Fruit fly (Drosophila melanogaster) whole organism, embryonic: ENCODE data around the gene beag.

Experiments used
- Atf-2 ChIP-seq: fragments of 200-800 bp; sonication (Bioruptor generic); optimal IDR thresholded peaks from 2 replicates; lab custom pipeline; 2016; ENCODE audit warnings: missing biosample characterization, missing genetic modification characterization
- B-H2 ChIP-seq: fragments of 200-800 bp; sonication (Bioruptor generic); optimal IDR thresholded peaks from 2 replicates; lab custom pipeline; 2018; ENCODE audit warnings: missing biosample characterization, mild to moderate bottlenecking, missing genetic modification characterization
- Blimp-1 ChIP-seq: fragments of 200-800 bp; sonication (Bioruptor generic); optimal IDR thresholded peaks from 3 replicates; lab custom pipeline; 2018; ENCODE audit warnings: missing biosample characterization, missing genetic modification characterization, mild to moderate bottlenecking, moderate library complexity, missing genetic modification reagents
- CG10366 ChIP-seq: fragments of 200-800 bp; sonication (Bioruptor generic); IDR thresholded peaks from 2 replicates; pipeline ENCODE4 v1.3.6; 2022; ENCODE audit warnings: missing biosample characterization, missing genetic modification characterization
- CG11456 ChIP-seq: fragments of 200-800 bp; sonication (Bioruptor generic); IDR thresholded peaks from 3 replicates; pipeline ENCODE4 v1.3.6; 2022; ENCODE audit warnings: missing biosample characterization, missing genetic modification characterization
- CG12942 ChIP-seq: fragments of 200-800 bp; sonication (Bioruptor generic); optimal IDR thresholded peaks from 3 replicates; lab custom pipeline; 2016; ENCODE audit warnings: missing biosample characterization, missing genetic modification characterization
- CG13287 ChIP-seq: fragments of 200-800 bp; sonication (Bioruptor generic); IDR thresholded peaks from 2 replicates; pipeline ENCODE4 v1.3.6; 2022; ENCODE audit warnings: missing biosample characterization, missing genetic modification characterization; ENCODE audit not compliant: partially characterized antibody
- CG13296 ChIP-seq: fragments of 200-800 bp; sonication (Bioruptor generic); optimal IDR thresholded peaks from 3 replicates; lab custom pipeline; 2018; ENCODE audit warnings: missing biosample characterization, mild to moderate bottlenecking, missing genetic modification characterization
- CG17186 ChIP-seq: fragments of 200-800 bp; sonication (Bioruptor generic); optimal IDR thresholded peaks from 3 replicates; lab custom pipeline; 2017; ENCODE audit warnings: missing biosample characterization, missing genetic modification reagents, missing genetic modification characterization
- CG18011 ChIP-seq: fragments of 200-800 bp; sonication (Bioruptor generic); optimal IDR thresholded peaks from 2 replicates; lab custom pipeline; 2017; ENCODE audit warnings: missing biosample characterization, missing genetic modification characterization, mild to moderate bottlenecking, moderate library complexity, missing genotype
- CG18619 ChIP-seq: fragments of 200-800 bp; sonication (Bioruptor generic); optimal IDR thresholded peaks from 3 replicates; lab custom pipeline; 2017; ENCODE audit warnings: missing biosample characterization, mild to moderate bottlenecking, missing genetic modification characterization
- CG2712 ChIP-seq: fragments of 200-800 bp; optimal IDR thresholded peaks from 3 replicates; lab custom pipeline; 2019; ENCODE audit warnings: missing biosample characterization, mild to moderate bottlenecking, missing genetic modification characterization, moderate library complexity
- CG30431 ChIP-seq: fragments of 200-800 bp; sonication (Bioruptor generic); optimal IDR thresholded peaks from 2 replicates; lab custom pipeline; 2017; ENCODE audit warnings: missing biosample characterization, missing genetic modification characterization
- CG33213 ChIP-seq: fragments of 200-800 bp; sonication (Bioruptor generic); optimal IDR thresholded peaks from 3 replicates; lab custom pipeline; 2016; ENCODE audit warnings: missing biosample characterization, missing genetic modification characterization
- CG4854 ChIP-seq: fragments of 200-800 bp; sonication (Bioruptor generic); optimal IDR thresholded peaks from 2 replicates; lab custom pipeline; 2016; ENCODE audit warnings: missing biosample characterization, missing genetic modification characterization, inconsistent platforms
- CG7372 ChIP-seq: fragments of 200-800 bp; sonication (Bioruptor generic); IDR thresholded peaks from 2 replicates; pipeline ENCODE4 v1.3.6; 2022; ENCODE audit warnings: missing biosample characterization, missing genetic modification characterization
- CG9609 ChIP-seq: fragments of 200-800 bp; sonication (Bioruptor generic); optimal IDR thresholded peaks from 3 replicates; lab custom pipeline; 2016; ENCODE audit warnings: missing biosample characterization, missing genetic modification characterization
- CG9727 ChIP-seq: fragments of 200-800 bp; sonication (Bioruptor generic); optimal IDR thresholded peaks from 3 replicates; lab custom pipeline; 2017; ENCODE audit warnings: missing biosample characterization, mild to moderate bottlenecking, missing genetic modification characterization
- CkIIα-i1 ChIP-seq: fragments of 200-800 bp; sonication (Bioruptor generic); IDR thresholded peaks from 2 replicates; pipeline ENCODE4 v1.3.6; 2022; ENCODE audit warnings: missing biosample characterization, missing genetic modification characterization
- Fer1 ChIP-seq: fragments of 200-800 bp; sonication (Bioruptor generic); optimal IDR thresholded peaks from 2 replicates; lab custom pipeline; 2017; ENCODE audit warnings: missing biosample characterization, mild to moderate bottlenecking, missing genetic modification characterization
- GATAe ChIP-seq: fragments of 200-800 bp; sonication (Bioruptor generic); conservative IDR thresholded peaks from 2 replicates; pipeline ENCODE4 v1.3.6; 2022; ENCODE audit warnings: missing biosample characterization, missing genetic modification characterization
- HLHmδ ChIP-seq: fragments of 200-800 bp; sonication (Bioruptor generic); optimal IDR thresholded peaks from 2 replicates; lab custom pipeline; 2018; ENCODE audit warnings: missing biosample characterization, mild to moderate bottlenecking, missing genetic modification characterization, moderate library complexity
- HmgD ChIP-seq: fragments of 200-800 bp; sonication (Bioruptor generic); optimal IDR thresholded peaks from 3 replicates; lab custom pipeline; 2016; ENCODE audit warnings: missing biosample characterization, missing genetic modification characterization
- Hr51 ChIP-seq, 2 experiments: fragments of 200-800 bp; sonication (Bioruptor generic); optimal IDR thresholded peaks; 2 replicates in 1 of 2; 3 replicates in 1 of 2; lab custom pipeline; 2016 to 2018; ENCODE audit warnings: missing biosample characterization in 2 of 2, missing genetic modification characterization in 2 of 2, mild to moderate bottlenecking in 1 of 2, moderate library complexity in 1 of 2
- Sry-β ChIP-seq: fragments of 200-800 bp; sonication (Bioruptor generic); optimal IDR thresholded peaks from 2 replicates; lab custom pipeline; 2018; ENCODE audit warnings: missing biosample characterization, mild to moderate bottlenecking, missing genetic modification characterization, moderate library complexity
- TFAM ChIP-seq: fragments of 200-800 bp; sonication (Bioruptor generic); optimal IDR thresholded peaks from 2 replicates; lab custom pipeline; 2017; ENCODE audit warnings: missing biosample characterization, missing genetic modification characterization, inconsistent platforms
- Trl ChIP-seq, 3 experiments: fragments of >200 bp in 2 of 3; fragments of 200-800 bp in 1 of 3; sonication (Bioruptor generic) in 1 of 3; optimal IDR thresholded peaks; 2 replicates in 1 of 3; 3 replicates in 2 of 3; lab custom pipeline; 2016 to 2017; ENCODE audit warnings: missing biosample characterization in 1 of 3, missing genetic modification characterization in 1 of 3
- Vsx1 ChIP-seq: fragments of 200-800 bp; sonication (Bioruptor generic); optimal IDR thresholded peaks from 2 replicates; lab custom pipeline; 2017; ENCODE audit warnings: missing biosample characterization, mild to moderate bottlenecking, missing genetic modification characterization, missing genetic modification reagents
- ara ChIP-seq: fragments of 200-800 bp; sonication (Bioruptor generic); IDR thresholded peaks from 2 replicates; pipeline ENCODE4 v1.3.6; 2022; ENCODE audit warnings: missing biosample characterization, missing genetic modification characterization
- ash1 ChIP-seq: fragments of 200-800 bp; sonication (Bioruptor generic); optimal IDR thresholded peaks from 2 replicates; lab custom pipeline; 2018; ENCODE audit warnings: missing biosample characterization, mild to moderate bottlenecking, missing genetic modification characterization
- bigmax ChIP-seq: fragments of 200-800 bp; sonication (Bioruptor generic); optimal IDR thresholded peaks from 2 replicates; lab custom pipeline; 2018; ENCODE audit warnings: missing biosample characterization, mild to moderate bottlenecking, missing genetic modification characterization
- dysf ChIP-seq: fragments of 200-800 bp; sonication (Bioruptor generic); IDR thresholded peaks from 3 replicates; pipeline ENCODE4 v1.3.6; 2022; ENCODE audit warnings: missing biosample characterization, missing genetic modification characterization
- eyg ChIP-seq: fragments of 200-800 bp; sonication (Bioruptor generic); optimal IDR thresholded peaks from 3 replicates; lab custom pipeline; 2016; ENCODE audit warnings: missing biosample characterization, missing genetic modification characterization
- ftz-f1 ChIP-seq: fragments of 200-800 bp; sonication (Bioruptor generic); optimal IDR thresholded peaks from 2 replicates; lab custom pipeline; 2016; ENCODE audit warnings: missing biosample characterization, missing genetic modification characterization
- gsb-n ChIP-seq: fragments of 200-800 bp; sonication (Bioruptor generic); optimal IDR thresholded peaks from 3 replicates; lab custom pipeline; 2018; ENCODE audit warnings: missing biosample characterization, mild to moderate bottlenecking, missing genetic modification characterization
- hb ChIP-seq: fragments of 200-800 bp; sonication (Bioruptor generic); IDR thresholded peaks from 3 replicates; pipeline ENCODE4 v1.3.6; 2022; ENCODE audit warnings: missing biosample characterization, missing genetic modification characterization; ENCODE audit not compliant: partially characterized antibody
- inv ChIP-seq: fragments of 200-800 bp; sonication (Bioruptor generic); IDR thresholded peaks from 2 replicates; pipeline ENCODE4 v1.3.6; 2022; ENCODE audit warnings: missing biosample characterization, missing genetic modification characterization; ENCODE audit not compliant: partially characterized antibody
- mam ChIP-seq: fragments of 200-800 bp; sonication (Bioruptor generic); optimal IDR thresholded peaks from 3 replicates; lab custom pipeline; 2016; ENCODE audit warnings: missing biosample characterization, missing genetic modification characterization
- row ChIP-seq: fragments of 200-800 bp; sonication (Bioruptor generic); IDR thresholded peaks from 3 replicates; pipeline ENCODE4 v1.3.6; 2022; ENCODE audit warnings: missing biosample characterization, missing genetic modification characterization
- schlank ChIP-seq: fragments of 200-800 bp; sonication (Bioruptor generic); optimal IDR thresholded peaks from 2 replicates; lab custom pipeline; 2018; ENCODE audit warnings: missing biosample characterization, mild to moderate bottlenecking, missing genetic modification characterization
- sens-2 ChIP-seq: fragments of 200-800 bp; sonication (Bioruptor generic); IDR thresholded peaks from 2 replicates; pipeline ENCODE4 v1.3.6; 2022; ENCODE audit warnings: missing biosample characterization, missing genetic modification characterization
- toy ChIP-seq: fragments of 200-800 bp; sonication (Bioruptor generic); IDR thresholded peaks from 2 replicates; pipeline ENCODE4 v1.3.6; 2022; ENCODE audit warnings: missing biosample characterization, missing genetic modification characterization
- trem ChIP-seq: fragments of 200-800 bp; optimal IDR thresholded peaks from 3 replicates; lab custom pipeline; 2019; ENCODE audit warnings: missing biosample characterization, mild to moderate bottlenecking, missing genetic modification characterization, moderate library complexity
- unc-4 ChIP-seq: fragments of 200-800 bp; sonication (Bioruptor generic); IDR thresholded peaks from 2 replicates; pipeline ENCODE4 v1.3.6; 2022; ENCODE audit warnings: missing biosample characterization, missing genetic modification characterization; ENCODE audit not compliant: partially characterized antibody
- zf30C ChIP-seq: fragments of 200-800 bp; sonication (Bioruptor generic); optimal IDR thresholded peaks from 3 replicates; lab custom pipeline; 2018; ENCODE audit warnings: missing biosample characterization, mild to moderate bottlenecking, missing genetic modification characterization

Gene beag

dm6 chr3R:9033619-9034401 is 31.1 kb downstream of the beag start (continued):
- TF ChIP-seq HLHmδ (GFP tag; lab: Kevin White, UChicago) (peak; percentile 40), hb (GFP tag; lab: Robert Waterston, UW) (no peak), schlank (tag; lab: Kevin White, UChicago) (peak; percentile 15), CG2712 (tag; lab: Kevin White, UChicago) (peak; percentile 93), inv (GFP tag; lab: Robert Waterston, UW) (no peak), Vsx1 (GFP tag; lab: Kevin White, UChicago) (peak; percentile 74), TFAM (no peak), CG18011 (GFP tag; lab: Kevin White, UChicago) (peak; percentile 41), mam (GFP tag; lab: Kevin White, UChicago) (peak; percentile 8), CG11456 (no peak), ash1 (peak; percentile 81)

DNA sequence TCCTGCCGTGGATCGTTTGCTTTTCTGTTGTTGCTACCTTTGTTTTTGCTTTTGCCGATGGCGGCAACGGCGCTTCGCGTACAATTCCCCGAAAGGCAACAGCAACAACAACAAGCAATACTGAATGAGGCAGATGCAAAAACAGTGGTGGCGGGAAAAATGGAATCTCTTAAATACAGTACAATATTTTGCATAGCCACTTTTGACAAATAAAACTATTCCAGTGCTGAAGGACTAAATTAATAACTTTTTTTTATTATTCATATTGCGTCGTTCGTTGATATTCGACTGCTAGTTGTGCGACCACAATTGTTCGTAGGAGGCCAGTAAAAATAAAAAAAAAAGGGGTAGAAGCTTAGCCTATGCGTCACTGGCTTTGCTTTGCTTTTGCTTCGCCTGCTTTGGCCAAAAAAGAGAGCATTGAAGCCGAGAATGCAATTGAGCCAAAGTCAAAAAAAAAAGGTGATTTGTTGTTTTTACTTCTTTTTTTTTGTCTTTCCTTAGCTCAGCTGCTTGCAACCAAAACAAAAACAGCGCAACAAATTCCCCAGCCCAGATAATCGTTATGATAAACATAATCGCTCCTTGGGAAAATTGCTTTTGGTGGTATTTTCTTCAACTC is 33.0 kb downstream of the beag start:
- TF ChIP-seq CkIIα-i1 (peak; percentile 79), row (peak; percentile 90), CG2712 (tag; lab: Kevin White, UChicago) (peak; percentile 86), Atf-2 (GFP tag; lab: Kevin White, UChicago) (peak; percentile 55), sens-2 (GFP tag; lab: Robert Waterston, UW) (peak; percentile 83), CG12942 (peak; percentile 80), CG13287 (GFP tag; lab: Robert Waterston, UW) (no peak), B-H2 (GFP tag; lab: Kevin White, UChicago) (no peak), Sry-β (GFP tag; lab: Kevin White, UChicago) (peak; percentile 32), CG30431 (GFP tag; lab: Kevin White, UChicago) (peak; percentile 76), CG10366 (GFP tag; lab: Robert Waterston, UW) (peak; percentile 92), Blimp-1 (GFP tag; lab: Kevin White, UChicago) (peak; percentile 87), bigmax (GFP tag; lab: Kevin White, UChicago) (no peak), Fer1 (peak; percentile 85), CG17186 (GFP tag; lab: Kevin White, UChicago) (peak; percentile 73), CG4854 (GFP tag; lab: Kevin White, UChicago) (peak; percentile 80), toy (GFP tag; lab: Robert Waterston, UW) (peak; percentile 71; the same call in 1 of the 2 replicates), Trl (optimal IDR thresholded peaks at IDR 0.05; lab: Kevin White, UChicago) (no peak), Trl (GFP tag; optimal IDR thresholded peaks at IDR 0.05; lab: Kevin White, UChicago) (peak; percentile 85), zf30C (GFP tag; lab: Kevin White, UChicago) (no peak), CG18619 (GFP tag; lab: Kevin White, UChicago) (peak; percentile 81), CG9609 (GFP tag; lab: Kevin White, UChicago) (peak; percentile 66), Hr51 (GFP tag; optimal IDR thresholded peaks at IDR 0.05; lab: Kevin White, UChicago) (peak; percentile 72 to 91), ara (peak; percentile 88), CG33213 (GFP tag; lab: Kevin White, UChicago) (peak; percentile 48), CG13296 (GFP tag; lab: Kevin White, UChicago) (peak; percentile 80), GATAe (GFP tag; lab: Robert Waterston, UW) (peak; percentile 30; the same call in 1 of the 2 replicates), ftz-f1 (GFP tag; lab: Kevin White, UChicago) (peak; percentile 18), schlank (tag; lab: Kevin White, UChicago) (peak; percentile 61), trem (peak; percentile 25), CG9727 (peak; percentile 80), unc-4 (GFP tag; lab: Robert Waterston, UW) (no peak), gsb-n (tag; lab: Kevin White, UChicago) (peak; percentile 77), dysf (GFP tag; lab: Robert Waterston, UW) (peak; percentile 93), HmgD (peak; percentile 72), CG7372 (GFP tag; lab: Robert Waterston, UW) (peak; percentile 88), eyg (GFP tag; lab: Kevin White, UChicago) (peak; percentile 74)
